Fruit fly (Drosophila melanogaster) whole organism, prepupa: ENCODE measurements around the gene CG15056.

Source experiments
- CG10631 ChIP-seq: fragments of 200-800 bp; sonication (Bioruptor generic); optimal IDR thresholded peaks from 2 replicates; lab custom pipeline; 2016; ENCODE audit warnings: missing biosample characterization, missing genetic modification characterization
- CG10669 ChIP-seq: fragments of 200-800 bp; sonication (Bioruptor generic); optimal IDR thresholded peaks from 3 replicates; lab custom pipeline; 2018; ENCODE audit warnings: missing biosample characterization, mild to moderate bottlenecking, missing genetic modification characterization, moderate library complexity
- CG11294 ChIP-seq: fragments of 200-800 bp; sonication (Bioruptor generic); IDR thresholded peaks from 2 replicates; pipeline ENCODE4 v1.3.6; 2022; ENCODE audit warnings: missing biosample characterization, missing genetic modification characterization
- CG11762 ChIP-seq: fragments of 200-800 bp; sonication (Bioruptor generic); optimal IDR thresholded peaks from 3 replicates; lab custom pipeline; 2016; ENCODE audit warnings: missing biosample characterization, missing genetic modification characterization; ENCODE audit not compliant: insufficient read depth
- CG11902 ChIP-seq: fragments of 200-800 bp; sonication (Bioruptor generic); optimal IDR thresholded peaks from 3 replicates; lab custom pipeline; 2016; ENCODE audit warnings: missing biosample characterization, missing genetic modification characterization
- CG15336 ChIP-seq: fragments of 200-800 bp; sonication (Bioruptor generic); IDR thresholded peaks from 2 replicates; pipeline ENCODE4 v1.3.6; 2022; ENCODE audit warnings: missing biosample characterization, missing genetic modification characterization
- CG1621 ChIP-seq: fragments of 200-800 bp; sonication (Bioruptor generic); optimal IDR thresholded peaks from 3 replicates; lab custom pipeline; 2018; ENCODE audit warnings: missing biosample characterization, mild to moderate bottlenecking, missing genetic modification characterization
- CG16779 ChIP-seq: fragments of 200-800 bp; sonication (Bioruptor generic); optimal IDR thresholded peaks from 3 replicates; lab custom pipeline; 2017; ENCODE audit warnings: missing biosample characterization, mild to moderate bottlenecking, missing genetic modification characterization
- CG3032 ChIP-seq: fragments of 200-800 bp; optimal IDR thresholded peaks from 2 replicates; lab custom pipeline; 2019; ENCODE audit warnings: missing biosample characterization, mild to moderate bottlenecking, missing genetic modification characterization, moderate library complexity
- CG32006 ChIP-seq: fragments of 200-800 bp; sonication (Bioruptor generic); optimal IDR thresholded peaks from 3 replicates; lab custom pipeline; 2017; ENCODE audit warnings: missing biosample characterization, mild to moderate bottlenecking, missing genetic modification characterization
- CG34406 ChIP-seq: fragments of 200-800 bp; sonication (Bioruptor generic); optimal IDR thresholded peaks from 3 replicates; lab custom pipeline; 2016; ENCODE audit warnings: missing biosample characterization, missing genetic modification characterization
- CG3919 ChIP-seq: fragments of 200-800 bp; sonication (Bioruptor generic); optimal IDR thresholded peaks from 3 replicates; lab custom pipeline; 2016; ENCODE audit warnings: missing biosample characterization, missing genetic modification characterization
- CG4318 ChIP-seq: fragments of 200-800 bp; sonication (Bioruptor generic); optimal IDR thresholded peaks from 3 replicates; lab custom pipeline; 2017; ENCODE audit warnings: missing biosample characterization, mild to moderate bottlenecking, missing genetic modification characterization
- CG6163 ChIP-seq: fragments of 200-800 bp; sonication (Bioruptor generic); IDR thresholded peaks from 3 replicates; pipeline ENCODE4 v1.3.6; 2022; ENCODE audit warnings: missing biosample characterization, missing genetic modification characterization
- CG6276 ChIP-seq: fragments of 200-800 bp; sonication (Bioruptor generic); optimal IDR thresholded peaks from 2 replicates; lab custom pipeline; 2017; ENCODE audit warnings: missing biosample characterization, mild to moderate bottlenecking, missing genetic modification characterization
- CG6808 ChIP-seq: fragments of 200-800 bp; sonication (Bioruptor generic); optimal IDR thresholded peaks from 3 replicates; lab custom pipeline; 2017; ENCODE audit warnings: missing biosample characterization, missing genetic modification characterization, mild to moderate bottlenecking, moderate library complexity, missing genetic modification reagents
- CG6854 ChIP-seq: fragments of 200-800 bp; sonication (Bioruptor generic); optimal IDR thresholded peaks from 2 replicates; lab custom pipeline; 2017; ENCODE audit warnings: missing biosample characterization, mild to moderate bottlenecking, missing genetic modification characterization
- CG7368 ChIP-seq: fragments of 200-800 bp; sonication (Bioruptor generic); optimal IDR thresholded peaks from 3 replicates; lab custom pipeline; 2016; ENCODE audit warnings: missing biosample characterization, missing genetic modification characterization
- CG8119 ChIP-seq: fragments of 200-800 bp; sonication (Bioruptor generic); IDR thresholded peaks from 3 replicates; pipeline ENCODE4 v1.3.6; 2022; ENCODE audit warnings: missing biosample characterization, missing genetic modification characterization
- CG8319 ChIP-seq: fragments of 200-800 bp; sonication (Bioruptor generic); optimal IDR thresholded peaks from 3 replicates; lab custom pipeline; 2016; ENCODE audit warnings: missing biosample characterization, missing genetic modification characterization
- CG8632 ChIP-seq: fragments of 200-800 bp; sonication (Bioruptor generic); optimal IDR thresholded peaks from 3 replicates; lab custom pipeline; 2016; ENCODE audit warnings: missing biosample characterization, missing genetic modification characterization
- Eip78C ChIP-seq: fragments of 200-800 bp; sonication (Bioruptor generic); peaks from one replicate; lab custom pipeline; 2016; ENCODE audit warnings: missing biosample characterization, missing genetic modification characterization
- Ets21C ChIP-seq: fragments of 200-800 bp; sonication (Bioruptor generic); optimal IDR thresholded peaks from 3 replicates; lab custom pipeline; 2016; ENCODE audit warnings: missing biosample characterization, missing genetic modification characterization
- Ets96B ChIP-seq: fragments of 200-800 bp; optimal IDR thresholded peaks from 2 replicates; lab custom pipeline; 2019; ENCODE audit warnings: missing biosample characterization, mild to moderate bottlenecking, missing genetic modification characterization, moderate library complexity
- Gug ChIP-seq: fragments of 200-800 bp; sonication (Bioruptor generic); IDR thresholded peaks from 2 replicates; pipeline ENCODE4 v1.3.6; 2022; ENCODE audit warnings: missing biosample characterization, missing genetic modification characterization
- Hr39 ChIP-seq: fragments of 200-800 bp; sonication (Bioruptor generic); optimal IDR thresholded peaks from 2 replicates; lab custom pipeline; 2016; ENCODE audit warnings: missing biosample characterization, missing genetic modification characterization
- Hr4 ChIP-seq: fragments of 200-800 bp; sonication (Bioruptor generic); optimal IDR thresholded peaks from 3 replicates; lab custom pipeline; 2016; ENCODE audit warnings: missing biosample characterization, missing genetic modification characterization
- Met ChIP-seq: fragments of 200-800 bp; sonication (Bioruptor generic); optimal IDR thresholded peaks from 3 replicates; lab custom pipeline; 2016; ENCODE audit warnings: missing biosample characterization, missing genetic modification characterization
- OdsH ChIP-seq: fragments of 200-800 bp; sonication (Bioruptor generic); optimal IDR thresholded peaks from 3 replicates; lab custom pipeline; 2016; ENCODE audit warnings: missing biosample characterization, missing genetic modification characterization
- Smox ChIP-seq: fragments of 200-800 bp; sonication (Bioruptor generic); optimal IDR thresholded peaks from 3 replicates; lab custom pipeline; 2016; ENCODE audit warnings: missing biosample characterization, missing genetic modification characterization
- Sox102F ChIP-seq: fragments of 200-800 bp; sonication (Bioruptor generic); optimal IDR thresholded peaks from 2 replicates; lab custom pipeline; 2016; ENCODE audit warnings: missing biosample characterization, mild to moderate bottlenecking, missing genetic modification characterization
- Sox15 ChIP-seq: fragments of 200-800 bp; sonication (Bioruptor generic); optimal IDR thresholded peaks from 3 replicates; lab custom pipeline; 2016; ENCODE audit warnings: missing biosample characterization, missing genetic modification characterization
- achi ChIP-seq: fragments of 200-800 bp; sonication (Bioruptor generic); optimal IDR thresholded peaks from 3 replicates; lab custom pipeline; 2016; ENCODE audit warnings: missing biosample characterization, missing genetic modification characterization
- cyc ChIP-seq: fragments of 200-800 bp; sonication (Bioruptor generic); optimal IDR thresholded peaks from 3 replicates; lab custom pipeline; 2016; ENCODE audit warnings: missing biosample characterization, missing genetic modification characterization
- dac ChIP-seq: fragments of 200-800 bp; sonication (Bioruptor generic); optimal IDR thresholded peaks from 2 replicates; lab custom pipeline; 2017; ENCODE audit warnings: missing biosample characterization, mild to moderate bottlenecking, missing genetic modification characterization
- dsx ChIP-seq: fragments of 200-800 bp; optimal IDR thresholded peaks from 3 replicates; lab custom pipeline; 2019; ENCODE audit warnings: missing biosample characterization, mild to moderate bottlenecking, missing genetic modification characterization, moderate library complexity; ENCODE audit not compliant: poor library complexity, severe bottlenecking
- eg ChIP-seq: fragments of 200-800 bp; sonication (Bioruptor generic); IDR thresholded peaks from 3 replicates; pipeline ENCODE4 v1.3.6; 2022; ENCODE audit warnings: missing biosample characterization, missing genetic modification characterization
- fd59A ChIP-seq: fragments of 200-800 bp; sonication (Bioruptor generic); optimal IDR thresholded peaks from 2 replicates; lab custom pipeline; 2017; ENCODE audit warnings: missing biosample characterization, mild to moderate bottlenecking, missing genetic modification characterization, missing genetic modification reagents
- fd85E ChIP-seq: fragments of 200-800 bp; sonication (Bioruptor generic); optimal IDR thresholded peaks from 3 replicates; lab custom pipeline; 2016; ENCODE audit warnings: missing biosample characterization, missing genetic modification characterization
- fkh ChIP-seq: fragments of 200-800 bp; sonication (Bioruptor generic); optimal IDR thresholded peaks from 3 replicates; lab custom pipeline; 2017; ENCODE audit warnings: missing biosample characterization, mild to moderate bottlenecking, missing genetic modification characterization, moderate library complexity
- lz ChIP-seq: fragments of 200-800 bp; sonication (Bioruptor generic); optimal IDR thresholded peaks from 3 replicates; lab custom pipeline; 2016; ENCODE audit warnings: missing biosample characterization, missing genetic modification characterization
- pdm3 ChIP-seq: fragments of 200-800 bp; sonication (Bioruptor generic); optimal IDR thresholded peaks from 3 replicates; lab custom pipeline; 2016; ENCODE audit warnings: missing biosample characterization, missing genetic modification characterization
- salr ChIP-seq, 2 experiments: fragments of 200-800 bp; sonication (Bioruptor generic); optimal IDR thresholded peaks; 3 replicates each; lab custom pipeline; 2016 to 2018; ENCODE audit warnings: missing biosample characterization in 2 of 2, missing genetic modification characterization in 2 of 2, mild to moderate bottlenecking in 1 of 2
- spab ChIP-seq: fragments of 200-800 bp; sonication (Bioruptor generic); optimal IDR thresholded peaks from 2 replicates; lab custom pipeline; 2017; ENCODE audit warnings: missing biosample characterization, mild to moderate bottlenecking, missing genetic modification characterization, missing genetic modification reagents
- ss ChIP-seq, 2 experiments: fragments of 200-800 bp; sonication (Bioruptor generic); optimal IDR thresholded peaks; 2 replicates in 1 of 2; 3 replicates in 1 of 2; lab custom pipeline; 2017 to 2018; ENCODE audit warnings: mild to moderate bottlenecking in 2 of 2, missing biosample characterization in 2 of 2, missing genetic modification characterization in 2 of 2, moderate library complexity in 1 of 2
- svp ChIP-seq: fragments of 200-800 bp; sonication (Bioruptor generic); peaks from one replicate; lab custom pipeline; 2016; ENCODE audit warnings: missing biosample characterization, missing genetic modification characterization
- topi ChIP-seq: fragments of 200-800 bp; sonication (Bioruptor generic); optimal IDR thresholded peaks from 3 replicates; lab custom pipeline; 2016; ENCODE audit warnings: missing biosample characterization, missing genetic modification characterization

The CG15056 gene

DNA sequence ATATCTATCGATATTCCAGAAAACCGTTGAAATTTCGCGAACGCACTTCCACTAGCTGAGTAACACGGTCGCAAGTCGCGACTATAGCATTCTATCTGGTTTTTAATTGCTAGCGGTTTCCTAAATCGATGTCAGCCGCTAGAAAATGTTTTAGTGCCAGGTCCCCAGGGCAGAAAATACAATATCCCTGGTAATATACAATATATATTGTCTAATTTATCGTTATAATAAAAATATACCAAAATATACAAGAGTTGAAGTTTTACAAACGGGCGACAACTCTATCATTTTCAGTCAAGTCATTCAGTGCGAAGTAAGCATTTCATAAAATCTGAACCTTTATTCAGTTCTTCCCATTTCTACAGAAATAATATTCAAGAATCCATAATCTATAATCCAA, at the start of gene CG15056:
Gene CG15056 (plus strand): TSS at position 301 of the 400 bp plus-strand sequence.
- TF ChIP-seq fd59A (GFP tag; lab: Kevin White, UChicago) (no peak), CG10631 (GFP tag; lab: Kevin White, UChicago) (no peak), Met (GFP tag; lab: Kevin White, UChicago) (no peak), CG8319 (GFP tag; lab: Kevin White, UChicago) (no peak), CG1621 (tag; lab: Kevin White, UChicago) (no peak), CG4318 (no peak), Hr4 (GFP tag; lab: Kevin White, UChicago) (no peak), CG32006 (GFP tag; lab: Kevin White, UChicago) (no peak), pdm3 (GFP tag; lab: Kevin White, UChicago) (no peak), CG10669 (GFP tag; lab: Kevin White, UChicago) (no peak)

DNA sequence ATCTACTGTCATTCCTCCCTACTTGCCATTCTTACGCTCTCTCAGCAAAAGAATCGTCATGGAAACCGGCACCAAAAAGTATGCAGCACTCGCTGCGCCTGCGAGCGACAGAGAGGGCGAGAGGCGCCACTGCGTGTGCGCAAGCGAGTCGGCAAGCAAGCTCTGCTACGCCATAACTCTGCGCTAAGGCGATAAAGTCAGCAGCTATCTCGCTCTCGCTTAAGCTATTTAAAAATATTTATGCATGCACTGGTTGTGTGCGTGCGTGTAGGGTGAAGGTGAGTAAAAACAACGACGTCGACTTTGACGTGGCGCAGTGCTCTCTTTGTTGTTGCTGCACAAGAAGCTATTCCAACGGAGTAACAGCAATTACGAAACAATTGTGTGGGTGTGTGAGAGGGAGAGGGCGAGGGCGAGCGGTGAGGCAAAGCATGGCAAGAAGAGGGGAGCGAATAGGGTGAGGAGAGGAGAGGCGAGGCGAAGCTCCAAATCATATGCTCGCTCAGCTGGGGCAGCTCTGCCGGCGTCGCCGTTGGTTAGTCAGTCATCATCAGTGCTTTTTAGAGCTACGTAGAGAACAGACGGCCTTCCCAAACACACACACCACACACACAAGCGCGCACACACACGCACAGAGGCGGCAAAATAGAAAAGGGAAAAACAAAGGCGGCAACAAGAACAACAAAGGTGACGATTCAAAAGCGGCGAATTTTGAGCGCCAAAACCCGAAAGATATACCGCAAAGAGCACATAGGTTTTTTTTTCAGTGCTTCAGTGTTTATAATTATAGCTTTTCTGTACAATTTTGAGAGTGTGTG, 49.0 kb upstream of the CG15056 start, which contains the start of gene CrebB:
Gene CrebB (plus strand): TSS at position 325 of the 818 bp plus-strand sequence.
- TF ChIP-seq svp (GFP tag; lab: Kevin White, UChicago) = peak; percentile 90
- TF ChIP-seq CG6808 = peak; percentile 15
- TF ChIP-seq Eip78C (GFP tag; lab: Kevin White, UChicago) = peak; percentile 80
- TF ChIP-seq CG6276 (GFP tag; lab: Kevin White, UChicago) = no peak
- no peak for TF ChIP-seq CG11294 (GFP tag; lab: Robert Waterston, UW)
- TF ChIP-seq Hr39 (GFP tag; lab: Kevin White, UChicago) = peak; percentile 7
- TF ChIP-seq fd59A (GFP tag; lab: Kevin White, UChicago) = no peak
- TF ChIP-seq CG11902 (GFP tag; lab: Kevin White, UChicago) = no peak
- no peak for TF ChIP-seq CG10631 (GFP tag; lab: Kevin White, UChicago)
- TF ChIP-seq ss (GFP tag; optimal IDR thresholded peaks at IDR 0.05; lab: Kevin White, UChicago) = peak; percentile 55 to 68
- TF ChIP-seq spab (GFP tag; lab: Kevin White, UChicago) = peak; percentile 22
- no peak for TF ChIP-seq CG34406 (GFP tag; lab: Kevin White, UChicago)
- no peak; the same call in 2 of the 3 replicates for TF ChIP-seq CG8119 (GFP tag; lab: Robert Waterston, UW)
- TF ChIP-seq CG8632 (GFP tag; lab: Kevin White, UChicago) = no peak
- TF ChIP-seq Smox (GFP tag; lab: Kevin White, UChicago) = no peak
- TF ChIP-seq dac (GFP tag; lab: Kevin White, UChicago) = peak; percentile 31
- TF ChIP-seq CG4318 = no peak
- no peak for TF ChIP-seq Met (GFP tag; lab: Kevin White, UChicago)
- peak; percentile 27; the same call in 1 of the 3 replicates for TF ChIP-seq CG6163 (GFP tag; lab: Robert Waterston, UW)
- TF ChIP-seq fd85E (GFP tag; lab: Kevin White, UChicago) = no peak
- TF ChIP-seq CG7368 (GFP tag; lab: Kevin White, UChicago) = no peak
- peak; percentile 68 for TF ChIP-seq CG1621 (tag; lab: Kevin White, UChicago)
- peak; percentile 46 for TF ChIP-seq CG16779
- TF ChIP-seq dsx (GFP tag; lab: Kevin White, UChicago) = peak; percentile 41
- peak; percentile 22 for TF ChIP-seq CG3032 (tag; lab: Kevin White, UChicago)
- TF ChIP-seq CG15336 (GFP tag; lab: Robert Waterston, UW) = peak; percentile 34
- TF ChIP-seq OdsH (GFP tag; lab: Kevin White, UChicago) = no peak
- no peak for TF ChIP-seq Gug (GFP tag; lab: Robert Waterston, UW)
- peak; percentile 50; the same call in 2 of the 3 replicates for TF ChIP-seq eg (GFP tag; lab: Robert Waterston, UW)
- TF ChIP-seq Sox15 (GFP tag; lab: Kevin White, UChicago) = no peak
- TF ChIP-seq lz (GFP tag; lab: Kevin White, UChicago) = no peak
- no peak for TF ChIP-seq CG11762 (GFP tag; lab: Kevin White, UChicago)
- peak; percentile 7 for TF ChIP-seq CG10669 (GFP tag; lab: Kevin White, UChicago)
- TF ChIP-seq Ets96B (tag; lab: Kevin White, UChicago) = peak; percentile 1
- no peak for TF ChIP-seq Sox102F (GFP tag; lab: Kevin White, UChicago)
- no peak for TF ChIP-seq cyc (GFP tag; lab: Kevin White, UChicago)
- peak; percentile 35 for TF ChIP-seq CG6854 (GFP tag; lab: Kevin White, UChicago)
- TF ChIP-seq salr (GFP tag; optimal IDR thresholded peaks at IDR 0.05; lab: Kevin White, UChicago) = peak in 1 of 2 experiments; percentile 53
- no peak for TF ChIP-seq Ets21C
- peak; percentile 85 for TF ChIP-seq fkh (GFP tag; lab: Kevin White, UChicago)
- TF ChIP-seq topi = no peak
- peak; percentile 21 for TF ChIP-seq achi (GFP tag; lab: Kevin White, UChicago)
- no peak for TF ChIP-seq CG3919 (GFP tag; lab: Kevin White, UChicago)
